Fruit fly (Drosophila melanogaster) whole organism, embryonic: ENCODE results near the gene CG15803.

Experiments
- Asciz ChIP-seq: fragments of 200-800 bp; sonication (Bioruptor generic); optimal IDR thresholded peaks from 2 replicates; lab custom pipeline; 2017; ENCODE audit warnings: missing biosample characterization, mild to moderate bottlenecking, missing genetic modification characterization, missing genetic modification reagents
- CG10431 ChIP-seq: fragments of 200-800 bp; sonication (Bioruptor generic); optimal IDR thresholded peaks from 3 replicates; lab custom pipeline; 2018; ENCODE audit warnings: missing biosample characterization, mild to moderate bottlenecking, missing genetic modification characterization
- CG11456 ChIP-seq: fragments of 200-800 bp; sonication (Bioruptor generic); IDR thresholded peaks from 3 replicates; pipeline ENCODE4 v1.3.6; 2022; ENCODE audit warnings: missing biosample characterization, missing genetic modification characterization
- CG11560 ChIP-seq: fragments of 200-800 bp; sonication (Bioruptor generic); IDR thresholded peaks from 3 replicates; pipeline ENCODE4 v1.3.6; 2022; ENCODE audit warnings: missing biosample characterization, missing genetic modification characterization
- CG12104 ChIP-seq: fragments of 200-800 bp; sonication (Bioruptor generic); optimal IDR thresholded peaks from 3 replicates; lab custom pipeline; 2016; ENCODE audit warnings: missing biosample characterization, missing genetic modification characterization
- CG12744 ChIP-seq: fragments of 200-800 bp; sonication (Bioruptor generic); optimal IDR thresholded peaks from 2 replicates; lab custom pipeline; 2016; ENCODE audit warnings: missing biosample characterization, missing genetic modification characterization
- CG13775 ChIP-seq: fragments of 200-800 bp; sonication (Bioruptor generic); optimal IDR thresholded peaks from 3 replicates; lab custom pipeline; 2017; ENCODE audit warnings: missing biosample characterization, mild to moderate bottlenecking, missing genetic modification characterization
- CG15073 ChIP-seq: fragments of 200-800 bp; sonication (Bioruptor generic); optimal IDR thresholded peaks from 2 replicates; lab custom pipeline; 2016; ENCODE audit warnings: missing biosample characterization, missing genetic modification characterization
- CG16813 ChIP-seq: fragments of 200-800 bp; sonication (Bioruptor generic); IDR thresholded peaks from 3 replicates; pipeline ENCODE4 v1.3.6; 2022; ENCODE audit warnings: missing biosample characterization, missing genetic modification characterization; ENCODE audit not compliant: partially characterized antibody
- CG17359 ChIP-seq: fragments of 200-800 bp; sonication (Bioruptor generic); optimal IDR thresholded peaks from 3 replicates; lab custom pipeline; 2018; ENCODE audit warnings: missing biosample characterization, mild to moderate bottlenecking, missing genetic modification characterization, moderate library complexity
- CG18476 ChIP-seq: fragments of 200-800 bp; sonication (Bioruptor generic); optimal IDR thresholded peaks from 2 replicates; lab custom pipeline; 2016; ENCODE audit warnings: missing biosample characterization, mild to moderate bottlenecking, missing genetic modification characterization
- CG2129 ChIP-seq: fragments of 200-800 bp; sonication (Bioruptor generic); IDR thresholded peaks from 2 replicates; pipeline ENCODE4 v1.3.6; 2022; ENCODE audit warnings: missing biosample characterization, missing genetic modification characterization; ENCODE audit not compliant: partially characterized antibody
- CG2875 ChIP-seq: fragments of 200-800 bp; sonication (Bioruptor generic); optimal IDR thresholded peaks from 2 replicates; lab custom pipeline; 2017; ENCODE audit warnings: missing biosample characterization, mild to moderate bottlenecking, missing genetic modification characterization, missing genetic modification reagents
- CG31365 ChIP-seq: fragments of 200-800 bp; sonication (Bioruptor generic); optimal IDR thresholded peaks from 2 replicates; lab custom pipeline; 2018; ENCODE audit warnings: missing biosample characterization, mild to moderate bottlenecking, missing genetic modification characterization
- CG32772 ChIP-seq: fragments of 200-800 bp; sonication (Bioruptor generic); IDR thresholded peaks from 2 replicates; pipeline ENCODE4 v1.3.6; 2022; ENCODE audit warnings: missing biosample characterization, missing genetic modification characterization
- CG43689 ChIP-seq: fragments of 200-800 bp; sonication (Bioruptor generic); IDR thresholded peaks from 2 replicates; pipeline ENCODE4 v1.3.6; 2022; ENCODE audit warnings: missing biosample characterization, missing genetic modification characterization
- CG6683 ChIP-seq: fragments of 200-800 bp; sonication (Bioruptor generic); optimal IDR thresholded peaks from 2 replicates; lab custom pipeline; 2017; ENCODE audit warnings: missing biosample characterization, mild to moderate bottlenecking, missing genetic modification characterization, missing genetic modification reagents
- CG7928 ChIP-seq: fragments of 200-800 bp; sonication (Bioruptor generic); optimal IDR thresholded peaks from 2 replicates; lab custom pipeline; 2017; ENCODE audit warnings: missing biosample characterization, mild to moderate bottlenecking, missing genetic modification characterization
- CG9215 ChIP-seq: fragments of 200-800 bp; sonication (Bioruptor generic); IDR thresholded peaks from 2 replicates; pipeline ENCODE4 v1.3.6; 2022; ENCODE audit warnings: missing biosample characterization, missing genetic modification characterization
- CG9932 ChIP-seq: fragments of 200-800 bp; sonication (Bioruptor generic); IDR thresholded peaks from 2 replicates; pipeline ENCODE4 v1.3.6; 2022; ENCODE audit warnings: missing biosample characterization, missing genetic modification characterization
- Dip2 ChIP-seq: fragments of 200-800 bp; sonication (Bioruptor generic); IDR thresholded peaks from 2 replicates; pipeline ENCODE4 v1.3.6; 2022; ENCODE audit warnings: missing biosample characterization, missing genetic modification characterization
- Dref ChIP-seq: fragments of 200-800 bp; sonication (Bioruptor generic); IDR thresholded peaks from 2 replicates; pipeline ENCODE4 v1.3.6; 2022; ENCODE audit warnings: missing biosample characterization, missing genetic modification characterization
- Eip74EF ChIP-seq, 2 experiments: fragments of 200-800 bp in 1 of 2; fragments of >200 bp in 1 of 2; sonication (Bioruptor generic) in 1 of 2; optimal IDR thresholded peaks; 2 replicates each; lab custom pipeline; 2017 to 2019; ENCODE audit warnings: missing biosample characterization in 2 of 2, missing genetic modification characterization in 2 of 2, mild to moderate bottlenecking in 1 of 2, moderate library complexity in 1 of 2
- Fer3 ChIP-seq: fragments of 200-800 bp; sonication (Bioruptor generic); optimal IDR thresholded peaks from 2 replicates; lab custom pipeline; 2018; ENCODE audit warnings: missing biosample characterization, mild to moderate bottlenecking, missing genetic modification characterization, moderate library complexity
- Jarid2 ChIP-seq: fragments of 200-800 bp; sonication (Bioruptor generic); optimal IDR thresholded peaks from 3 replicates; lab custom pipeline; 2017; ENCODE audit warnings: mild to moderate bottlenecking, missing biosample characterization, missing genetic modification reagents, missing genetic modification characterization
- Mad ChIP-seq: fragments of 200-800 bp; sonication (Bioruptor generic); optimal IDR thresholded peaks from 2 replicates; lab custom pipeline; 2016; ENCODE audit warnings: missing biosample characterization, missing genetic modification characterization
- Rx ChIP-seq: fragments of 200-800 bp; sonication (Bioruptor generic); IDR thresholded peaks from 2 replicates; pipeline ENCODE4 v1.3.6; 2022; ENCODE audit warnings: missing biosample characterization, missing genetic modification characterization
- ase ChIP-seq: fragments of 200-800 bp; sonication (Bioruptor generic); IDR thresholded peaks from 3 replicates; pipeline ENCODE4 v1.3.6; 2022; ENCODE audit warnings: missing biosample characterization, missing genetic modification characterization
- bbx ChIP-seq: fragments of 200-800 bp; sonication (Bioruptor generic); IDR thresholded peaks from 2 replicates; pipeline ENCODE4 v1.3.6; 2022; ENCODE audit warnings: missing biosample characterization, missing genetic modification characterization; ENCODE audit not compliant: partially characterized antibody
- cas ChIP-seq: fragments of 200-800 bp; sonication (Bioruptor generic); IDR thresholded peaks from 2 replicates; pipeline ENCODE4 v1.3.6; 2022; ENCODE audit warnings: missing biosample characterization, missing genetic modification characterization
- ci ChIP-seq: fragments of 200-800 bp; sonication (Bioruptor generic); IDR thresholded peaks from 3 replicates; pipeline ENCODE4 v1.3.6; 2022; ENCODE audit warnings: missing biosample characterization, missing genetic modification characterization
- dimm ChIP-seq: fragments of 200-800 bp; sonication (Bioruptor generic); IDR thresholded peaks from 2 replicates; pipeline ENCODE4 v1.3.6; 2022; ENCODE audit warnings: missing biosample characterization, missing genetic modification characterization
- en ChIP-seq: fragments of 200-800 bp; sonication (Bioruptor generic); optimal IDR thresholded peaks from 2 replicates; lab custom pipeline; 2016; ENCODE audit warnings: missing biosample characterization, missing genetic modification characterization
- eyg ChIP-seq: fragments of 200-800 bp; sonication (Bioruptor generic); optimal IDR thresholded peaks from 3 replicates; lab custom pipeline; 2016; ENCODE audit warnings: missing biosample characterization, missing genetic modification characterization
- fu2 ChIP-seq: fragments of 200-800 bp; sonication (Bioruptor generic); optimal IDR thresholded peaks from 2 replicates; lab custom pipeline; 2016; ENCODE audit warnings: missing biosample characterization, missing genetic modification characterization
- ham ChIP-seq: fragments of 200-800 bp; sonication (Bioruptor generic); IDR thresholded peaks from 2 replicates; pipeline ENCODE4 v1.3.6; 2022; ENCODE audit warnings: missing biosample characterization, missing genetic modification characterization
- pb ChIP-seq: fragments of 200-800 bp; sonication (Bioruptor generic); optimal IDR thresholded peaks from 3 replicates; lab custom pipeline; 2016; ENCODE audit warnings: missing biosample characterization, missing genetic modification characterization
- pfk ChIP-seq: fragments of 200-800 bp; sonication (Bioruptor generic); optimal IDR thresholded peaks from 2 replicates; lab custom pipeline; 2018; ENCODE audit warnings: missing biosample characterization, mild to moderate bottlenecking, missing genetic modification characterization, moderate library complexity
- ranshi ChIP-seq: fragments of 200-800 bp; sonication (Bioruptor generic); IDR thresholded peaks from 2 replicates; pipeline ENCODE4 v1.3.6; 2022; ENCODE audit warnings: missing biosample characterization, missing genetic modification characterization
- sim ChIP-seq: fragments of 200-800 bp; sonication (Bioruptor generic); IDR thresholded peaks from 2 replicates; pipeline ENCODE4 v1.3.6; 2022; ENCODE audit warnings: missing biosample characterization, missing genetic modification characterization
- slou ChIP-seq: fragments of 200-800 bp; sonication (Bioruptor generic); optimal IDR thresholded peaks from 3 replicates; lab custom pipeline; 2016; ENCODE audit warnings: missing biosample characterization, missing genetic modification characterization
- sr ChIP-seq: fragments of 200-800 bp; sonication (Bioruptor generic); IDR thresholded peaks from 3 replicates; pipeline ENCODE4 v1.3.6; 2022; ENCODE audit warnings: missing biosample characterization, missing genetic modification characterization
- tgo ChIP-seq: fragments of 200-800 bp; sonication (Bioruptor generic); IDR thresholded peaks from 3 replicates; pipeline ENCODE4 v1.3.6; 2022; ENCODE audit warnings: missing biosample characterization, missing genetic modification characterization
- trem ChIP-seq: fragments of 200-800 bp; optimal IDR thresholded peaks from 3 replicates; lab custom pipeline; 2019; ENCODE audit warnings: missing biosample characterization, mild to moderate bottlenecking, missing genetic modification characterization, moderate library complexity
- vnd ChIP-seq: fragments of 200-800 bp; sonication (Bioruptor generic); IDR thresholded peaks from 3 replicates; pipeline ENCODE4 v1.3.6; 2022; ENCODE audit warnings: missing biosample characterization, missing genetic modification characterization; ENCODE audit not compliant: partially characterized antibody
- zen2 ChIP-seq: fragments of 200-800 bp; sonication (Bioruptor generic); IDR thresholded peaks from 3 replicates; pipeline ENCODE4 v1.3.6; 2022; ENCODE audit warnings: missing biosample characterization, missing genetic modification characterization; ENCODE audit not compliant: partially characterized antibody
- zf30C ChIP-seq: fragments of 200-800 bp; sonication (Bioruptor generic); optimal IDR thresholded peaks from 3 replicates; lab custom pipeline; 2018; ENCODE audit warnings: missing biosample characterization, mild to moderate bottlenecking, missing genetic modification characterization
- zfh1 ChIP-seq: fragments of 200-800 bp; sonication (Bioruptor generic); IDR thresholded peaks from 3 replicates; pipeline ENCODE4 v1.3.6; 2022; ENCODE audit warnings: missing biosample characterization, missing genetic modification characterization
- zfh2 ChIP-seq: fragments of 200-800 bp; sonication (Bioruptor generic); optimal IDR thresholded peaks from 2 replicates; lab custom pipeline; 2016; ENCODE audit warnings: missing biosample characterization, missing genetic modification characterization

The CG15803 gene

DNA sequence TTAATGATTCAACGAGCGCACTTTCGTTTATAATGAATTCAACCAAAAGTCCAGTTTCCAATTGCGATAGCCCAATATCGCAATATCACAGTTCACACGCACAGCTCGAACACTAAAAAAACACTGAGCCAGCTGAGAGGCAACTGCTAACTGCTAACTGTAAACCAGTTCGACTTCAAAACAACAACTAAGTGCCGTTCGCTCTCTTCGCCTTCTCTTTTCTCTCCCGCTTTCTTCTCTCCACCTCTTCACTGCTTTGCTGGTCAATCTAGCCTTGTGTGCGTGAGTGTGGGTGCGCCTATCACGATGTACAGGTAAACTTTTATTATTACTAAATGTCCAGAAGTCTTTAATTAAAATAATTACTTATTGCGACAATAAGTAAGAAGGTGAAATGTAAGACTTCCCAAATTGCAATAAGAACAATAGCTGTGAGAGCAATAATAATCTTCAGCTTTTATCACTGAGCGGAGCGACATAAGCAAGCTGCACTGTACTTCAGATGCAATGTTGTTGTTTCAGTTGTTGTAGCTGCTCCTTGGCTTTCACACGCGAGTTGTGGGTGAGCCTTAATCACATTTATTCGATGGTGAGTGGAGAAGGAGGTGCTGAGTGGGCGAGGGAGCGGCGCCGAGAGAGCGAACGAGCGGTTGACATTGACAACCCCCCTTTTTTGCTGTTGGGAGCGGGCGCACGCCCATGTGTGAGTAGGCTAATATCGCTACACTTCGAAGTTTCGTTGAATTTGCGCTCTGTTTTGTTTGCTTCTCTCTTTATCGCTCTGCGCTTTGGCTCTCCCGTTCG lies 36.5 kb upstream of the CG15803 start, which contains the start of gene Vti1b (continued):
- TF ChIP-seq Dip2 (GFP tag; lab: Robert Waterston, UW): no peak
- peak; percentile 83 for TF ChIP-seq CG31365
- peak; percentile 88 for TF ChIP-seq en
- peak; percentile 75; the same call in 2 of the 3 replicates for TF ChIP-seq CG11560 (tag; lab: Robert Waterston, UW)
- no peak for TF ChIP-seq CG2129 (GFP tag; lab: Robert Waterston, UW)
- TF ChIP-seq CG2875: peak; percentile 88
- TF ChIP-seq Asciz (GFP tag; lab: Kevin White, UChicago): peak; percentile 90
- no peak for TF ChIP-seq bbx
- peak; percentile 87 for TF ChIP-seq sr
- peak; percentile 84 for TF ChIP-seq fu2
- TF ChIP-seq tgo: peak; percentile 94
- peak; percentile 7; the same call in 1 of the 3 replicates for TF ChIP-seq zen2 (GFP tag; lab: Robert Waterston, UW)
- peak; percentile 91 for TF ChIP-seq CG18476 (GFP tag; lab: Kevin White, UChicago)
- no peak for TF ChIP-seq zf30C
- peak; percentile 92 for TF ChIP-seq ranshi (GFP tag; lab: Robert Waterston, UW)
- TF ChIP-seq Rx: peak; percentile 87
- TF ChIP-seq zfh2: peak; percentile 85
- peak; percentile 93 for TF ChIP-seq Fer3
- TF ChIP-seq slou (GFP tag; lab: Kevin White, UChicago): peak; percentile 72
- TF ChIP-seq pb (GFP tag; lab: Kevin White, UChicago): peak; percentile 71
- TF ChIP-seq CG12104: peak; percentile 88
- TF ChIP-seq CG10431 (GFP tag; lab: Kevin White, UChicago): peak; percentile 75
- peak; percentile 93 for TF ChIP-seq CG11456 (GFP tag; lab: Robert Waterston, UW)
- peak; percentile 92 for TF ChIP-seq trem
- TF ChIP-seq dimm: peak; percentile 81
- TF ChIP-seq sim (GFP tag; lab: Robert Waterston, UW): peak; percentile 73
- peak; percentile 69 for TF ChIP-seq CG43689 (GFP tag; lab: Robert Waterston, UW)
- peak; percentile 72 for TF ChIP-seq eyg (GFP tag; lab: Kevin White, UChicago)
- peak; percentile 70 for TF ChIP-seq ham (GFP tag; lab: Robert Waterston, UW)
- peak; percentile 85 for TF ChIP-seq ase
- TF ChIP-seq cas (GFP tag; lab: Robert Waterston, UW): 0 out of 2 replicates have a peak, but pooled peaks have one; percentile 37
- TF ChIP-seq pfk (GFP tag; lab: Kevin White, UChicago): no peak
- peak; percentile 90 for TF ChIP-seq CG12744
- TF ChIP-seq Dref (GFP tag; lab: Robert Waterston, UW): peak; percentile 24; the same call in 1 of the 2 replicates
- no peak for TF ChIP-seq CG16813 (GFP tag; lab: Robert Waterston, UW)
- TF ChIP-seq CG7928 (GFP tag; lab: Kevin White, UChicago): peak; percentile 71
- peak; percentile 85 for TF ChIP-seq CG6683 (GFP tag; lab: Kevin White, UChicago)
- peak in 1 of 2 experiments; percentile 92 for TF ChIP-seq Eip74EF (GFP tag; optimal IDR thresholded peaks at IDR 0.05; lab: Kevin White, UChicago)
- peak; percentile 97 for TF ChIP-seq ci (GFP tag; lab: Robert Waterston, UW)
- peak; percentile 97 for TF ChIP-seq CG17359 (tag; lab: Kevin White, UChicago)
- peak; percentile 95 for TF ChIP-seq Mad (GFP tag; lab: Kevin White, UChicago)
- TF ChIP-seq Jarid2 (GFP tag; lab: Kevin White, UChicago): peak; percentile 51
- peak; percentile 61 for TF ChIP-seq CG15073 (GFP tag; lab: Kevin White, UChicago)
- TF ChIP-seq CG9215 (GFP tag; lab: Robert Waterston, UW): peak; percentile 91
- TF ChIP-seq CG13775: peak; percentile 88
- TF ChIP-seq zfh1 (GFP tag; lab: Robert Waterston, UW): peak; percentile 92
- no peak for TF ChIP-seq vnd (GFP tag; lab: Robert Waterston, UW)
- peak; percentile 92 for TF ChIP-seq CG9932 (GFP tag; lab: Robert Waterston, UW)
- TF ChIP-seq CG32772: peak; percentile 91
